Fruit fly (Drosophila melanogaster): ENCODE results near the gene CG4956.
A peak's percentile ranks its signal among the peaks of the same experiment; 100 is the strongest.

Gene CG4956

dm6 chr3R:25740348-25740751, 37.8 kb downstream of the CG4956 start, which contains the start of gene LpR2:
TSS of gene LpR2 (minus strand) at chr3R:25740465.
- TF ChIP-seq CG8319 (GFP tag; optimal IDR thresholded peaks at IDR 0.05) (no peak), spab (GFP tag; optimal IDR thresholded peaks at IDR 0.05) (no peak), salr (GFP tag; optimal IDR thresholded peaks at IDR 0.05) (no peak), pdm3 (GFP tag; optimal IDR thresholded peaks at IDR 0.05) (no peak), fd85E (GFP tag; optimal IDR thresholded peaks at IDR 0.05) (no peak), cyc (GFP tag; optimal IDR thresholded peaks at IDR 0.05) (no peak), eg (GFP tag; IDR thresholded peaks at IDR 0.05) (peak; percentile 57; the same call in 2 of the 3 replicates), Eip78C (GFP tag) (no peak), OdsH (GFP tag; optimal IDR thresholded peaks at IDR 0.05) (no peak), Lpt (GFP tag; optimal IDR thresholded peaks at IDR 0.05) (no peak), Hr38 (GFP tag; optimal IDR thresholded peaks at IDR 0.05) (no peak), CG4318 (GFP tag; optimal IDR thresholded peaks at IDR 0.05) (no peak), CG8119 (GFP tag; IDR thresholded peaks at IDR 0.05) (peak; percentile 45; the same call in 2 of the 3 replicates), acj6 (GFP tag; optimal IDR thresholded peaks at IDR 0.05) (no peak), CG6276 (GFP tag; optimal IDR thresholded peaks at IDR 0.05) (no peak), Hr4 (GFP tag; optimal IDR thresholded peaks at IDR 0.05) (no peak), Smox (GFP tag; optimal IDR thresholded peaks at IDR 0.05) (no peak), achi (GFP tag; optimal IDR thresholded peaks at IDR 0.05) (no peak), CG6808 (GFP tag; optimal IDR thresholded peaks at IDR 0.05) (no peak), Eip75B (GFP tag; optimal IDR thresholded peaks at IDR 0.05) (no peak), CG8632 (GFP tag; optimal IDR thresholded peaks at IDR 0.05) (no peak), dac (GFP tag; optimal IDR thresholded peaks at IDR 0.05) (no peak), CG7368 (GFP tag; optimal IDR thresholded peaks at IDR 0.05) (peak; percentile 7), CG11902 (GFP tag; optimal IDR thresholded peaks at IDR 0.05) (no peak), CG32006 (GFP tag; optimal IDR thresholded peaks at IDR 0.05) (no peak), CG11762 (GFP tag; optimal IDR thresholded peaks at IDR 0.05; ENCODE audit: insufficient read depth) (no peak), CG10669 (GFP tag; optimal IDR thresholded peaks at IDR 0.05) (no peak), Met (GFP tag; optimal IDR thresholded peaks at IDR 0.05) (no peak), CG10631 (GFP tag; optimal IDR thresholded peaks at IDR 0.05) (no peak), Hr39 (GFP tag; optimal IDR thresholded peaks at IDR 0.05) (no peak), Sox102F (GFP tag; optimal IDR thresholded peaks at IDR 0.05) (no peak), Sox14 (GFP tag; optimal IDR thresholded peaks at IDR 0.05) (no peak), fd59A (GFP tag; optimal IDR thresholded peaks at IDR 0.05) (no peak), CG6792 (GFP tag; optimal IDR thresholded peaks at IDR 0.05) (no peak), Ets96B (tag; optimal IDR thresholded peaks at IDR 0.05) (no peak), vri (GFP tag; optimal IDR thresholded peaks at IDR 0.05) (no peak), CG6163 (GFP tag; IDR thresholded peaks at IDR 0.05) (peak; percentile 69; the same call in 1 of the 3 replicates), CG1621 (tag; optimal IDR thresholded peaks at IDR 0.05) (peak; percentile 95), Ets21C (GFP tag; optimal IDR thresholded peaks at IDR 0.05) (no peak), Gug (GFP tag; IDR thresholded peaks at IDR 0.05) (peak; percentile 21; the same call in 1 of the 2 replicates), CG34406 (GFP tag; optimal IDR thresholded peaks at IDR 0.05) (no peak), CG11294 (GFP tag; IDR thresholded peaks at IDR 0.05) (no peak), fkh (GFP tag; optimal IDR thresholded peaks at IDR 0.05) (peak; percentile 21), Sox15 (GFP tag; optimal IDR thresholded peaks at IDR 0.05) (no peak), CG6854 (GFP tag; optimal IDR thresholded peaks at IDR 0.05) (no peak), dsx (GFP tag; optimal IDR thresholded peaks at IDR 0.05; ENCODE audit: poor library complexity, severe bottlenecking) (no peak), esn (GFP tag; optimal IDR thresholded peaks at IDR 0.05) (no peak), CG16779 (tag; optimal IDR thresholded peaks at IDR 0.05) (no peak), CG15336 (GFP tag; IDR thresholded peaks at IDR 0.05) (no peak), Blimp-1 (GFP tag; optimal IDR thresholded peaks at IDR 0.05) (peak; percentile 1), CG3919 (GFP tag; optimal IDR thresholded peaks at IDR 0.05) (no peak), topi (GFP tag; optimal IDR thresholded peaks at IDR 0.05) (no peak), Eip93F (GFP tag; optimal IDR thresholded peaks at IDR 0.05) (no peak)

Data from whole organism, prepupa.